Fruit fly (Drosophila melanogaster) whole organism, prepupa: ENCODE results near the gene IRSp53.

Experiments
- CG11294 ChIP-seq: fragments of 200-800 bp; sonication (Bioruptor generic); IDR thresholded peaks from 2 replicates; pipeline ENCODE4 v1.3.6; 2022; ENCODE audit warnings: missing biosample characterization, missing genetic modification characterization
- CG11902 ChIP-seq: fragments of 200-800 bp; sonication (Bioruptor generic); optimal IDR thresholded peaks from 3 replicates; lab custom pipeline; 2016; ENCODE audit warnings: missing biosample characterization, missing genetic modification characterization
- CG16779 ChIP-seq: fragments of 200-800 bp; sonication (Bioruptor generic); optimal IDR thresholded peaks from 3 replicates; lab custom pipeline; 2017; ENCODE audit warnings: missing biosample characterization, mild to moderate bottlenecking, missing genetic modification characterization
- CG3032 ChIP-seq: fragments of 200-800 bp; optimal IDR thresholded peaks from 2 replicates; lab custom pipeline; 2019; ENCODE audit warnings: missing biosample characterization, mild to moderate bottlenecking, missing genetic modification characterization, moderate library complexity
- CG31627 ChIP-seq: fragments of 200-800 bp; sonication (Bioruptor generic); optimal IDR thresholded peaks from 3 replicates; lab custom pipeline; 2016; ENCODE audit warnings: missing biosample characterization, missing genetic modification characterization
- CG34406 ChIP-seq: fragments of 200-800 bp; sonication (Bioruptor generic); optimal IDR thresholded peaks from 3 replicates; lab custom pipeline; 2016; ENCODE audit warnings: missing biosample characterization, missing genetic modification characterization
- CG4318 ChIP-seq: fragments of 200-800 bp; sonication (Bioruptor generic); optimal IDR thresholded peaks from 3 replicates; lab custom pipeline; 2017; ENCODE audit warnings: missing biosample characterization, mild to moderate bottlenecking, missing genetic modification characterization
- CG6163 ChIP-seq: fragments of 200-800 bp; sonication (Bioruptor generic); IDR thresholded peaks from 3 replicates; pipeline ENCODE4 v1.3.6; 2022; ENCODE audit warnings: missing biosample characterization, missing genetic modification characterization
- CG6276 ChIP-seq: fragments of 200-800 bp; sonication (Bioruptor generic); optimal IDR thresholded peaks from 2 replicates; lab custom pipeline; 2017; ENCODE audit warnings: missing biosample characterization, mild to moderate bottlenecking, missing genetic modification characterization
- CG6792 ChIP-seq: fragments of 200-800 bp; sonication (Bioruptor generic); optimal IDR thresholded peaks from 3 replicates; lab custom pipeline; 2016; ENCODE audit warnings: missing biosample characterization, missing genetic modification characterization
- CG6854 ChIP-seq: fragments of 200-800 bp; sonication (Bioruptor generic); optimal IDR thresholded peaks from 2 replicates; lab custom pipeline; 2017; ENCODE audit warnings: missing biosample characterization, mild to moderate bottlenecking, missing genetic modification characterization
- CG7368 ChIP-seq: fragments of 200-800 bp; sonication (Bioruptor generic); optimal IDR thresholded peaks from 3 replicates; lab custom pipeline; 2016; ENCODE audit warnings: missing biosample characterization, missing genetic modification characterization
- CG8632 ChIP-seq: fragments of 200-800 bp; sonication (Bioruptor generic); optimal IDR thresholded peaks from 3 replicates; lab custom pipeline; 2016; ENCODE audit warnings: missing biosample characterization, missing genetic modification characterization
- CG9139 ChIP-seq: fragments of 200-800 bp; sonication (Bioruptor generic); optimal IDR thresholded peaks from 3 replicates; lab custom pipeline; 2017; ENCODE audit warnings: missing biosample characterization, mild to moderate bottlenecking, missing genetic modification characterization
- Eip75B ChIP-seq: fragments of 200-800 bp; sonication (Bioruptor generic); optimal IDR thresholded peaks from 3 replicates; lab custom pipeline; 2016; ENCODE audit warnings: missing biosample characterization, missing genetic modification characterization
- Eip78C ChIP-seq: fragments of 200-800 bp; sonication (Bioruptor generic); peaks from one replicate; lab custom pipeline; 2016; ENCODE audit warnings: missing biosample characterization, missing genetic modification characterization
- Ets21C ChIP-seq: fragments of 200-800 bp; sonication (Bioruptor generic); optimal IDR thresholded peaks from 3 replicates; lab custom pipeline; 2016; ENCODE audit warnings: missing biosample characterization, missing genetic modification characterization
- Ets96B ChIP-seq: fragments of 200-800 bp; optimal IDR thresholded peaks from 2 replicates; lab custom pipeline; 2019; ENCODE audit warnings: missing biosample characterization, mild to moderate bottlenecking, missing genetic modification characterization, moderate library complexity
- Gug ChIP-seq: fragments of 200-800 bp; sonication (Bioruptor generic); IDR thresholded peaks from 2 replicates; pipeline ENCODE4 v1.3.6; 2022; ENCODE audit warnings: missing biosample characterization, missing genetic modification characterization
- Hr39 ChIP-seq: fragments of 200-800 bp; sonication (Bioruptor generic); optimal IDR thresholded peaks from 2 replicates; lab custom pipeline; 2016; ENCODE audit warnings: missing biosample characterization, missing genetic modification characterization
- Hr4 ChIP-seq: fragments of 200-800 bp; sonication (Bioruptor generic); optimal IDR thresholded peaks from 3 replicates; lab custom pipeline; 2016; ENCODE audit warnings: missing biosample characterization, missing genetic modification characterization
- Lpt ChIP-seq: fragments of 200-800 bp; sonication (Bioruptor generic); optimal IDR thresholded peaks from 3 replicates; lab custom pipeline; 2016; ENCODE audit warnings: missing biosample characterization, missing genetic modification characterization
- Met ChIP-seq: fragments of 200-800 bp; sonication (Bioruptor generic); optimal IDR thresholded peaks from 3 replicates; lab custom pipeline; 2016; ENCODE audit warnings: missing biosample characterization, missing genetic modification characterization
- Smox ChIP-seq: fragments of 200-800 bp; sonication (Bioruptor generic); optimal IDR thresholded peaks from 3 replicates; lab custom pipeline; 2016; ENCODE audit warnings: missing biosample characterization, missing genetic modification characterization
- Sox102F ChIP-seq: fragments of 200-800 bp; sonication (Bioruptor generic); optimal IDR thresholded peaks from 2 replicates; lab custom pipeline; 2016; ENCODE audit warnings: missing biosample characterization, mild to moderate bottlenecking, missing genetic modification characterization
- Sox14 ChIP-seq: fragments of 200-800 bp; sonication (Bioruptor generic); optimal IDR thresholded peaks from 3 replicates; lab custom pipeline; 2016; ENCODE audit warnings: missing biosample characterization, missing genetic modification characterization
- Sox15 ChIP-seq: fragments of 200-800 bp; sonication (Bioruptor generic); optimal IDR thresholded peaks from 3 replicates; lab custom pipeline; 2016; ENCODE audit warnings: missing biosample characterization, missing genetic modification characterization
- achi ChIP-seq: fragments of 200-800 bp; sonication (Bioruptor generic); optimal IDR thresholded peaks from 3 replicates; lab custom pipeline; 2016; ENCODE audit warnings: missing biosample characterization, missing genetic modification characterization
- dac ChIP-seq: fragments of 200-800 bp; sonication (Bioruptor generic); optimal IDR thresholded peaks from 2 replicates; lab custom pipeline; 2017; ENCODE audit warnings: missing biosample characterization, mild to moderate bottlenecking, missing genetic modification characterization
- eg ChIP-seq: fragments of 200-800 bp; sonication (Bioruptor generic); IDR thresholded peaks from 3 replicates; pipeline ENCODE4 v1.3.6; 2022; ENCODE audit warnings: missing biosample characterization, missing genetic modification characterization
- fd85E ChIP-seq: fragments of 200-800 bp; sonication (Bioruptor generic); optimal IDR thresholded peaks from 3 replicates; lab custom pipeline; 2016; ENCODE audit warnings: missing biosample characterization, missing genetic modification characterization
- fkh ChIP-seq: fragments of 200-800 bp; sonication (Bioruptor generic); optimal IDR thresholded peaks from 3 replicates; lab custom pipeline; 2017; ENCODE audit warnings: missing biosample characterization, mild to moderate bottlenecking, missing genetic modification characterization, moderate library complexity
- net ChIP-seq: fragments of 200-800 bp; sonication (Bioruptor generic); optimal IDR thresholded peaks from 3 replicates; lab custom pipeline; 2016; ENCODE audit warnings: missing biosample characterization, missing genetic modification characterization
- pdm3 ChIP-seq: fragments of 200-800 bp; sonication (Bioruptor generic); optimal IDR thresholded peaks from 3 replicates; lab custom pipeline; 2016; ENCODE audit warnings: missing biosample characterization, missing genetic modification characterization
- ss ChIP-seq, 2 experiments: fragments of 200-800 bp; sonication (Bioruptor generic); optimal IDR thresholded peaks; 2 replicates in 1 of 2; 3 replicates in 1 of 2; lab custom pipeline; 2017 to 2018; ENCODE audit warnings: mild to moderate bottlenecking in 2 of 2, missing biosample characterization in 2 of 2, missing genetic modification characterization in 2 of 2, moderate library complexity in 1 of 2

IRSp53 gene

DNA sequence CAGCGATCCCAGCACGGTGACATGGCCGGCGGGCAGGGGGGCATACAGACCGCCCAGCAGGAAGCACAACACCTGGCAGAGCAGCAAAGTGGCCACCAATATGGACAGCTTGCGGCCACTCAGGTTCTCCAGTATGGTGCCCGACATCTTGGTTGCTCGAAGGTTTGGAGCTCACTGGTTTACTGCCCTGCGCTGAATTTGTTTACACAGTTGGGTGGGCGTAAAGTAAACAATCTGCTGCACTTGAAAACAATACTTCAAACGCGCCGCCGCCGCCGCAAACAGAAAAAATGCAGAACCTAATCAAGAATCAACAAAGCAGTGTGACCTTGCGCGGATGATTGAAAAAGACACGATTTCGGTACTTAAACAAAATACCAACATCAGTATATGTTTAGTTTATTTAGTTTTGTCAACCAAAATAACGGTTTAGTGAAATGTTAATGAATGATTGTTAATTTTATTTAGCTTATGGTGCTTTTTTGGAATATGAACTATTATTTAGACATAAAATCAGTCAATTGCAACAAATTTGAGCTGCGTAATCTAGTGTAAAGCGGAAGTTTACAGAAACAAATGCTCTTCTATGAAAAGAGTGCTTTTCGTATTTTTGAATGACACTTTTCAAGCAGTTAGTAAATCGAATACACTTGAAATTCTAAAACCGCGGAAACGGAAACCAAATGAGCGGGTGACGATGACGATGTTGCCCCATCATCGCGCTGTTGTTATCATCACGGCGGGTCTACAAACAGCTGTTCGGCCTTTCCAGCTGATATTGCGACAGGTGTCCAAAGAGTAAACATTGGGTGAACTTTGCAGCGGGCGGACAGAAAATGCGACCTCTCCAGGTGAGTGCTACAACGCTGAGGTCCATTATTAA is 33.7 kb downstream of the IRSp53 start, which contains the start of the genes wls and Adck5 (continued):
- TF ChIP-seq CG6792 (GFP tag; lab: Kevin White, UChicago) (peak; percentile 59), net (GFP tag; lab: Kevin White, UChicago) (peak; percentile 76), CG4318 (no peak), fkh (GFP tag; lab: Kevin White, UChicago) (peak; percentile 84), Ets21C (no peak), Sox14 (GFP tag; lab: Kevin White, UChicago) (no peak), CG11902 (no peak), Sox102F (GFP tag; lab: Kevin White, UChicago) (peak; percentile 70), achi (GFP tag; lab: Kevin White, UChicago) (peak; percentile 77), CG9139 (GFP tag; lab: Kevin White, UChicago) (peak; percentile 45), CG6854 (GFP tag; lab: Kevin White, UChicago) (peak; percentile 67), CG3032 (tag; lab: Kevin White, UChicago) (peak; percentile 20), Hr39 (GFP tag; lab: Kevin White, UChicago) (peak; percentile 32), ss (GFP tag; optimal IDR thresholded peaks at IDR 0.05; lab: Kevin White, UChicago) (no peak), Lpt (GFP tag; lab: Kevin White, UChicago) (no peak), fd85E (GFP tag; lab: Kevin White, UChicago) (peak; percentile 46), Smox (GFP tag; lab: Kevin White, UChicago) (no peak), CG34406 (GFP tag; lab: Kevin White, UChicago) (peak; percentile 67), CG16779 (peak; percentile 34), dac (GFP tag; lab: Kevin White, UChicago) (no peak), CG8632 (GFP tag; lab: Kevin White, UChicago) (peak; percentile 52), Sox15 (GFP tag; lab: Kevin White, UChicago) (no peak)

DNA sequence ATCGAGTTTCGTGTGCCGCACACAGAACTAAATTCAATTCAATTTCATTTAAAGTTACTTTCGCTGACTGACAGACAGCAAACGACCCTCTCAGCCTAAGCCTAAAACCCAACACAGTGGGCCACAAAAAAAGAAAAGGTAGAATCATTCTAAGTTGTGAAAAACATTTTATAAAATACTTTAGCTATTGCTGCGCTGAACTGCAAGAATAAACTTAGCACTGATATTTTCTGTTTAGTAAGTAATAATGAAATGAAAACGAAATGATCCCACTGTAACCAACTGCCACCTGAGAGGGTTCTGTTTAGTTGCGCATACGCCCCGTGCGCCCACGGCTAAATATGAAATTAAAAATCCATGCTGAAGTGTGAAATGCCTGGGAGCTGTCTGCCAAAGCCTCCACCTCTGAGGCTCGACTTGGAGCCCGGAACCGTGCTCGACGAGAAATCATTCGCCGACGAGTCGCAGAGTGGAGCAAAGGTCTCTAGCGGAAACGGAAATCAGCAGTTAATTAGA is 37.3 kb downstream of the IRSp53 start, which contains the start of gene CG14142:
Gene CG14142 (plus strand): TSS at position 466 of the 516 bp plus-strand sequence.
- TF ChIP-seq achi (GFP tag; lab: Kevin White, UChicago) (no peak), pdm3 (peak; percentile 4), CG6163 (GFP tag; lab: Robert Waterston, UW) (0 out of 3 replicates have a peak, but pooled peaks have one; percentile 36), Gug (GFP tag; lab: Robert Waterston, UW) (no peak), CG6792 (GFP tag; lab: Kevin White, UChicago) (no peak), Met (GFP tag; lab: Kevin White, UChicago) (no peak), CG31627 (GFP tag; lab: Kevin White, UChicago) (no peak), CG9139 (GFP tag; lab: Kevin White, UChicago) (no peak), Eip78C (GFP tag; lab: Kevin White, UChicago) (peak; percentile 69)

DNA sequence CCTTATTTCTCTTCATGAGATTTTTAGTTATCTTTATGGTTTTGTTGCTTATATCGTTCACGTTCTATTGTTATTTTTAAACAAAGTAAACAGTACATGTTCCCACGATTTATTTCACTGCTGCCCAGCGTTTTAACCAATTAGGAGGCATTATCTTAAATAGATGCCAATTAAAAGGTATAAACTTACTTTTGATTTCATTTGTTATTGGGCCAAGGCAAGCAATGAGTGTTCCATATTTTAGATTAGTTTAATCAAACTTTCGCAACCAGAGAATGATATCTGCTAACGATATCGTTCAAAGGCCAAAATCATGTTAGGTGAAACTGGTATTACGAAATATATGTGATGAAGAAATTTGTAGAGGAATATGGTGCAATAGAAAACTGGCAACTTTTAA is 47.1 kb downstream of the IRSp53 start:
- TF ChIP-seq pdm3 (no peak), CG6276 (GFP tag; lab: Kevin White, UChicago) (no peak)

DNA sequence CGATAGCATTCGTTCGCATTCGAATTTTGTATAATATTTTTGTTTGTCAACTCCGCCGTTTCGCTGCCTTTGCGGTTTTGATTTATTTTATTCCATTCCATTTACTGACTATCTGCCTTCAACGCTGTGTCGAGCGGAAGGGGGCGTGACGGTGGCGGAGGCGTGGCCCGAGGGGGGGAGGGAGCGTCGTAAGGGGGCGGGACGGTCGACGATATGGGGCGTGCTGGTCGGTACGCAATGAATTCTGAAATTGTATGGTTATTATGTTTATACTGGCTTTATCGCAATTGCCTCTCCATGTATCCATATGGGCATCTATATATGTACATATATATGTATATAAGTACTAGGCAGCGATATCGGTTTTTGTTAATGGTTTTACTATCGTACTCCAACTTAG is 48.1 kb downstream of the IRSp53 start:
- TF ChIP-seq Hr4 (no peak), eg (GFP tag; lab: Robert Waterston, UW) (no peak), fkh (GFP tag; lab: Kevin White, UChicago) (no peak), CG6163 (GFP tag; lab: Robert Waterston, UW) (no peak), Gug (GFP tag; lab: Robert Waterston, UW) (no peak), pdm3 (no peak), CG11294 (GFP tag; lab: Robert Waterston, UW) (no peak), Eip75B (no peak), Ets96B (tag; lab: Kevin White, UChicago) (no peak), CG7368 (GFP tag; lab: Kevin White, UChicago) (no peak), Hr39 (GFP tag; lab: Kevin White, UChicago) (no peak), CG34406 (GFP tag; lab: Kevin White, UChicago) (no peak), Smox (GFP tag; lab: Kevin White, UChicago) (no peak), CG6854 (GFP tag; lab: Kevin White, UChicago) (no peak)
